Worm (Caenorhabditis elegans): ENCODE measurements around the gene srh-20.

The srh-20 gene

ce11 chrV:4889976-4890479, 34.7 kb upstream of the srh-20 start, which contains the start of gene T19H12.2 (continued):
- TF ChIP-seq unc-130 (GFP tag; optimal IDR thresholded peaks at IDR 0.05) (peak; percentile 83), hmg-20 (GFP tag; IDR thresholded peaks at IDR 0.05) (no peak), ama-1 (optimal IDR thresholded peaks at IDR 0.05) (no peak), ama-1 (GFP tag; optimal IDR thresholded peaks at IDR 0.05) (no peak), gei-17 (GFP tag; optimal IDR thresholded peaks at IDR 0.05) (no peak), nhr-27 (tag; optimal IDR thresholded peaks at IDR 0.05) (no peak), F10E7.11 (tag; optimal IDR thresholded peaks at IDR 0.05) (no peak), F49E8.2 (tag; optimal IDR thresholded peaks at IDR 0.05; ENCODE audit: insufficient read depth) (peak; percentile 91), B0035.1 (tag; optimal IDR thresholded peaks at IDR 0.05) (no peak), xnd-1 (tag; optimal IDR thresholded peaks at IDR 0.05) (peak; percentile 99), madf-6 (GFP tag; IDR thresholded peaks at IDR 0.05) (peak; percentile 100), nfya-2 (GFP tag; IDR thresholded peaks at IDR 0.05) (no peak), somi-1 (GFP tag; optimal IDR thresholded peaks at IDR 0.05) (no peak), hlh-26 (GFP tag; conservative IDR thresholded peaks at IDR 0.05) (no peak), nhr-90 (tag; optimal IDR thresholded peaks at IDR 0.05) (no peak), aptf-3 (GFP tag; IDR thresholded peaks at IDR 0.05) (no peak), attf-6 (GFP tag; IDR thresholded peaks at IDR 0.05) (peak; percentile 41; the same call in 1 of the 2 replicates), D2030.7 (GFP tag; IDR thresholded peaks at IDR 0.05) (peak; percentile 98), dpff-1 (tag; optimal IDR thresholded peaks at IDR 0.05) (no peak), ets-4 (GFP tag; optimal IDR thresholded peaks at IDR 0.05) (no peak), F23B12.7 (tag; optimal IDR thresholded peaks at IDR 0.05; ENCODE audit: insufficient read depth) (no peak), madf-3 (GFP tag; IDR thresholded peaks at IDR 0.05) (peak; percentile 92), Y53F4B.3 (GFP tag; IDR thresholded peaks at IDR 0.05) (no peak), cebp-1 (GFP tag; IDR thresholded peaks at IDR 0.05) (no peak), cebp-1 (tag; optimal IDR thresholded peaks at IDR 0.05) (no peak), zfh-2 (GFP tag; conservative IDR thresholded peaks at IDR 0.05) (no peak), ekl-4 (GFP tag; IDR thresholded peaks at IDR 0.05) (peak; percentile 90), T07F8.4 (tag; optimal IDR thresholded peaks at IDR 0.05) (no peak), F57A8.1 (GFP tag; optimal IDR thresholded peaks at IDR 0.05) (no peak), tbp1 (GFP tag; optimal IDR thresholded peaks at IDR 0.05) (peak; percentile 66), F22D6.2 (tag; optimal IDR thresholded peaks at IDR 0.05) (no peak), F55B11.4 (tag; optimal IDR thresholded peaks at IDR 0.05; ENCODE audit: borderline replicate concordance, insufficient read depth) (no peak), hlh-12 (tag; optimal IDR thresholded peaks at IDR 0.05) (no peak), attf-3 (GFP tag; conservative IDR thresholded peaks at IDR 0.05) (peak; percentile 67), pbrm-1 (GFP tag; IDR thresholded peaks at IDR 0.05) (peak; percentile 80), F39B2.1 (GFP tag; IDR thresholded peaks at IDR 0.05) (0 out of 2 replicates have a peak, but pooled peaks have one; percentile 54), tbx-9 (tag; optimal IDR thresholded peaks at IDR 0.05; ENCODE audit: borderline replicate concordance) (no peak), lsy-27 (tag; optimal IDR thresholded peaks at IDR 0.05; ENCODE audit: borderline replicate concordance, insufficient read depth) (no peak), ceh-100 (GFP tag; IDR thresholded peaks at IDR 0.05) (peak; percentile 38; the same call in 1 of the 2 replicates), madf-10 (tag; optimal IDR thresholded peaks at IDR 0.05) (no peak), ceh-27 (GFP tag; optimal IDR thresholded peaks at IDR 0.05) (no peak), nfya-1 (tag; optimal IDR thresholded peaks at IDR 0.05; ENCODE audit: borderline replicate concordance, insufficient read depth) (no peak), sea-2 (GFP tag; IDR thresholded peaks at IDR 0.05) (no peak), snpc-3.4 (tag; optimal IDR thresholded peaks at IDR 0.05) (peak; percentile 93), mxl-1 (tag; optimal IDR thresholded peaks at IDR 0.05) (no peak), F52B5.7 (tag; optimal IDR thresholded peaks at IDR 0.05) (no peak), akir-1 (GFP tag; optimal IDR thresholded peaks at IDR 0.05) (no peak), Y95B8A.8 (GFP tag; IDR thresholded peaks at IDR 0.05) (peak; percentile 93), bed-1 (GFP tag; IDR thresholded peaks at IDR 0.05) (no peak)

Data from whole organism, young adult.